Worm (Caenorhabditis elegans): ENCODE results near the gene C24D10.4.

C24D10.4 gene

DNA sequence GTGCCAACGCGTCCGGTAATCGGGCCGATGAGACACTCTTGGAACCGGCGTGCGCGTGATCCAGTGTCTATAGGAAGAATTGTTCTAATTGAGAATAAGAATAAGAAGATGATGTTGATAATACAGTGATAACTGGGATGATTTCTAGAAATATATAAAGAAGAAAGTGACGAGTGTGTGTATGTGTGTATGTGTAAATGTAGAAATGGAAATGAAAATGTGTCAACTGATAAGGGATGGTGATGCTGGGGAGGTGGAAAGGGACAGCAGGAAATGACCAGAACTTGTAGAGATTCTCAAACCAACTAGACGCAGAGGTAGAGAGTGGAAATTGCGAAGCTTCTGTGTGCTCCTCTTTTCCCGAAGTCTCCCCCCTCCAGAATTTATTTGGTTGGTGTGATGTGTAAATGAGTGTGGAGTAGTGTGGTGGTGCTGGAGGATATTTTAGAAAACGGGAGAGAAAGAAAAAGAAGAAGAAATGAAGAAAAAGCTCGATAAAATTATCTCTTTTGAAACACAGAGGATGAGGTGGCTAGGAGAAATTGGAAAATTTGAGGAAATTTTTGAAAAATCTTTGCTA is 26.4 kb upstream of the C24D10.4 start:
- no peak for TF ChIP-seq eyg-1 (tag; optimal IDR thresholded peaks at IDR 0.05)
- no peak for TF ChIP-seq ceh-34 (tag; optimal IDR thresholded peaks at IDR 0.05)
- TF ChIP-seq ceh-6 (GFP tag; optimal IDR thresholded peaks at IDR 0.05), result no peak
- no peak for TF ChIP-seq hlh-15 (tag; optimal IDR thresholded peaks at IDR 0.05)
- TF ChIP-seq nhr-232 (tag; optimal IDR thresholded peaks at IDR 0.05), result no peak
- no peak for TF ChIP-seq ceh-48 (tag; optimal IDR thresholded peaks at IDR 0.05)
- TF ChIP-seq K09A11.1 (tag; optimal IDR thresholded peaks at IDR 0.05; ENCODE audit: insufficient read depth), result no peak
- TF ChIP-seq pqm-1 (tag; optimal IDR thresholded peaks at IDR 0.05), result no peak
- no peak for TF ChIP-seq dmd-4 (tag; optimal IDR thresholded peaks at IDR 0.05; ENCODE audit: borderline replicate concordance)
- no peak for TF ChIP-seq nhr-11 (tag; optimal IDR thresholded peaks at IDR 0.05)
- TF ChIP-seq C08G9.2 (tag; optimal IDR thresholded peaks at IDR 0.05), result no peak
- no peak for TF ChIP-seq K02D7.2 (tag; optimal IDR thresholded peaks at IDR 0.05)
- no peak for TF ChIP-seq sdc-2 (tag; optimal IDR thresholded peaks at IDR 0.05)
- no peak for TF ChIP-seq lim-6 (tag; optimal IDR thresholded peaks at IDR 0.05)
- no peak for TF ChIP-seq syd-9 (tag; optimal IDR thresholded peaks at IDR 0.05)
- no peak for TF ChIP-seq sox-2 (GFP tag; IDR thresholded peaks at IDR 0.05)
- TF ChIP-seq hlh-13 (GFP tag; optimal IDR thresholded peaks at IDR 0.05), result no peak
- TF ChIP-seq unc-42 (tag; optimal IDR thresholded peaks at IDR 0.05), result peak; percentile 42
- TF ChIP-seq zip-5 (tag; optimal IDR thresholded peaks at IDR 0.05), result no peak
- TF ChIP-seq ceh-2 (tag; optimal IDR thresholded peaks at IDR 0.05), result no peak
- no peak for TF ChIP-seq dve-1 (tag; optimal IDR thresholded peaks at IDR 0.05)
- TF ChIP-seq lin-11 (tag; optimal IDR thresholded peaks at IDR 0.05), result no peak
- no peak for TF ChIP-seq ztf-16 (tag; optimal IDR thresholded peaks at IDR 0.05)
- TF ChIP-seq odd-2 (tag; optimal IDR thresholded peaks at IDR 0.05), result no peak
- TF ChIP-seq ceh-9 (tag; optimal IDR thresholded peaks at IDR 0.05), result no peak
- TF ChIP-seq ama-1 (optimal IDR thresholded peaks at IDR 0.05), result no peak
- TF ChIP-seq unc-55 (GFP tag; optimal IDR thresholded peaks at IDR 0.05), result peak; percentile 25
- TF ChIP-seq ceh-14 (tag; optimal IDR thresholded peaks at IDR 0.05), result no peak
- no peak for TF ChIP-seq ets-4 (tag; optimal IDR thresholded peaks at IDR 0.05)
- no peak for TF ChIP-seq T23F11.4 (GFP tag; optimal IDR thresholded peaks at IDR 0.05)
- no peak for TF ChIP-seq pha-2 (tag; optimal IDR thresholded peaks at IDR 0.05)
- TF ChIP-seq pha-4 (tag; optimal IDR thresholded peaks at IDR 0.05), result no peak
- TF ChIP-seq tbx-2 (tag; optimal IDR thresholded peaks at IDR 0.05), result peak; percentile 17
- TF ChIP-seq rnt-1 (tag; optimal IDR thresholded peaks at IDR 0.05), result peak; percentile 5
- peak; percentile 60 for TF ChIP-seq nfya-1 (tag; optimal IDR thresholded peaks at IDR 0.05)
- TF ChIP-seq fax-1 (tag; optimal IDR thresholded peaks at IDR 0.05), result no peak
- TF ChIP-seq gmeb-2 (tag; optimal IDR thresholded peaks at IDR 0.05), result no peak
- no peak for TF ChIP-seq ceh-30 (tag; optimal IDR thresholded peaks at IDR 0.05)
- peak; percentile 27 for TF ChIP-seq ceh-31 (tag; optimal IDR thresholded peaks at IDR 0.05)
- TF ChIP-seq hlh-30 (tag; optimal IDR thresholded peaks at IDR 0.05; ENCODE audit: insufficient read depth), result no peak
- TF ChIP-seq C38D4.7 (GFP tag; optimal IDR thresholded peaks at IDR 0.05), result no peak
- no peak for TF ChIP-seq ttx-3 (tag; optimal IDR thresholded peaks at IDR 0.05)
- TF ChIP-seq hlh-8 (tag; optimal IDR thresholded peaks at IDR 0.05), result no peak
- no peak for TF ChIP-seq pat-9 (tag; optimal IDR thresholded peaks at IDR 0.05)
- peak; percentile 66 for TF ChIP-seq ceh-18 (tag; optimal IDR thresholded peaks at IDR 0.05)
- TF ChIP-seq pag-3 (tag; optimal IDR thresholded peaks at IDR 0.05; ENCODE audit: borderline replicate concordance), result no peak
- no peak for TF ChIP-seq ceh-22 (tag; optimal IDR thresholded peaks at IDR 0.05)
- no peak for TF ChIP-seq F13H6.1 (tag; optimal IDR thresholded peaks at IDR 0.05)

All from whole organism, late embryonic.